Fruit fly (Drosophila melanogaster) whole organism, larva: ENCODE results near the gene Miga.
A peak's percentile ranks its signal among the peaks of the same experiment; 100 is the strongest.

ENCODE experiments used
- noc ChIP-seq: fragments of 200-800 bp; sonication (Bioruptor generic); optimal IDR thresholded peaks from 3 replicates; lab custom pipeline; 2019; ENCODE audit warnings: missing biosample characterization, mild to moderate bottlenecking, missing genetic modification characterization, moderate library complexity

The Miga gene

dm6 chrX:8459452-8460040, 21.9 kb upstream of the Miga start:
- no peak for TF ChIP-seq noc

- TF ChIP-seq noc = no peak
Measured at dm6 chrX:8457532-8457931, 19.9 kb upstream of the Miga start, which contains the start of gene CG32713. CG32713 (minus strand) TSS chrX:8457632.

dm6 chrX:8455019-8455555, 17.5 kb upstream of the Miga start, which contains the start of gene org-1:
org-1 (minus strand) TSS chrX:8455069.
- peak; percentile 27 for TF ChIP-seq noc

- no peak for TF ChIP-seq noc
Measured at dm6 chrX:8452163-8452562, 14.5 kb upstream of the Miga start.

dm6 chrX:8450214-8450904, 12.7 kb upstream of the Miga start:
- peak; percentile 30 for TF ChIP-seq noc

- TF ChIP-seq noc = no peak
Measured at dm6 chrX:8448171-8448570, 10.6 kb upstream of the Miga start.

dm6 chrX:8447166-8447565, 9.5 kb upstream of the Miga start:
- TF ChIP-seq noc = no peak

- no peak for TF ChIP-seq noc
Measured at dm6 chrX:8444883-8445572, 7.4 kb upstream of the Miga start.

dm6 chrX:8444279-8444678, 6.7 kb upstream of the Miga start:
- no peak for TF ChIP-seq noc

dm6 chrX:8442912-8443311, 5.3 kb upstream of the Miga start:
- no peak for TF ChIP-seq noc

dm6 chrX:8442161-8442560, 4.5 kb upstream of the Miga start, which contains the start of gene CG12123:
CG12123 (minus strand) TSS chrX:8442348.
- no peak for TF ChIP-seq noc

dm6 chrX:8436656-8437284, 850 bp downstream of the Miga start, which contains the start of gene CG1440:
CG1440 (plus strand) TSS chrX:8437057.
- TF ChIP-seq noc = no peak

- TF ChIP-seq noc = no peak
Measured at dm6 chrX:8433709-8434108, 3.9 kb downstream of the Miga start, which contains the start of gene CG32712. CG32712 (minus strand) TSS chrX:8433809.

dm6 chrX:8422643-8423042, 15.0 kb downstream of the Miga start:
- no peak for TF ChIP-seq noc

- no peak for TF ChIP-seq noc
Measured at dm6 chrX:8421449-8421795, 16.2 kb downstream of the Miga start.

- TF ChIP-seq noc = no peak
Measured at dm6 chrX:8420772-8421448, 16.7 kb downstream of the Miga start.
